Worm (Caenorhabditis elegans): Measurements from ENCODE around the gene grl-15.

grl-15 gene

DNA sequence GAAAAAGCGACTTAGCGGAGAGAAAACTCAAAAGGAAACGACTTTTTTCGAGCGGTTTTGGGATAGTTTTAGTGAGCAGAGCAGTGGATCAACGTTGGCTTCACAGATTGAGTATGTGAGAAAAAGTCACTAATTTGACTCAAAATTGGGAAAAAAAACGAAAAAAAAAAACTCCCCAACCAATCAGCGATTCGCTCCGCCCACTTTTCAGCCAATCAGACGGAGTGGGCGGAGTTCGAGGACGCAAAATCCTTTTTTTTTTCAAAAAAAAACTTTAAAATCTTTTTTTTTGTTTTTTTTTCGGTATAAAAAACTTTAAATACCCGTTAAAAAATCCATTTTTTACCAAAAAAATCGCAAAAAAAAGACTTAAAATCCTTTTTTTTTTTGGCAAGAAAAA lies 15.0 kb downstream of the grl-15 start:
- TF ChIP-seq nfya-1 (tag; optimal IDR thresholded peaks at IDR 0.05) (peak; percentile 56), pag-3 (tag; optimal IDR thresholded peaks at IDR 0.05; ENCODE audit: borderline replicate concordance) (no peak)

DNA sequence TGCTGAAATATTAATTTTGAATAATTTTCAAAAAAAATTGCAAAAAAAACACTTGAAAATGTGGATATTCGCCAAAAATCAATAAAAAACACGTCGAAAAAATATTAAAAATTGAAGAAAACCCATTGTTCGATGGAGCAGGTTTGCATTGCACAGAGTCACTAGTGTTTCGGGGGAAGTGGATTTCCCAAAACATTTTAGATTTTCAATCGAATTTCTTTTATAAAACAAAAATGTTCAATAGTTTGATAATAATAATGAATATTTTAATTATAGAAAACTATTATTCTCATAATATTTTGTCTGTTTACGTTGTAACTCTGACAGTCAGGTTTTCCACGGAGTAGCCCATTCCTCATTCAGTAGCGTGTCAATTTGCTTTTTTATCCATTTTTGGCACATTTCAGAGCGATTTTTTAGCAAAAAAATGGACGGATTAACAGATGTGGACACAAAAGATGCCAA lies 17.1 kb downstream of the grl-15 start, which contains the start of the genes gex-4 and gphr-1:
gex-4 (minus strand) TSS at position 2 of the 465 bp plus-strand sequence.
gphr-1 (plus strand) TSS at position 415 of the 465 bp plus-strand sequence.
- TF ChIP-seq ceh-48 (tag; optimal IDR thresholded peaks at IDR 0.05) (peak; percentile 78), ceh-30 (tag; optimal IDR thresholded peaks at IDR 0.05) (no peak), tbx-7 (tag; optimal IDR thresholded peaks at IDR 0.05) (no peak), C08G9.2 (tag; optimal IDR thresholded peaks at IDR 0.05) (peak; percentile 47), ceh-31 (tag; optimal IDR thresholded peaks at IDR 0.05) (peak; percentile 75), Y22D7AL.16 (tag; optimal IDR thresholded peaks at IDR 0.05) (no peak), sdc-2 (tag; optimal IDR thresholded peaks at IDR 0.05) (no peak), ceh-45 (GFP tag; IDR thresholded peaks at IDR 0.05) (no peak), ets-4 (tag; optimal IDR thresholded peaks at IDR 0.05) (peak; percentile 30), sox-2 (GFP tag; IDR thresholded peaks at IDR 0.05) (no peak), nfya-1 (tag; optimal IDR thresholded peaks at IDR 0.05) (peak; percentile 7), hlh-8 (tag; optimal IDR thresholded peaks at IDR 0.05) (peak; percentile 42), elt-4 (tag; optimal IDR thresholded peaks at IDR 0.05) (no peak), unc-3 (GFP tag; conservative IDR thresholded peaks at IDR 0.05) (no peak), unc-3 (tag; optimal IDR thresholded peaks at IDR 0.05) (no peak), ttx-3 (tag; optimal IDR thresholded peaks at IDR 0.05) (peak; percentile 1), fkh-6 (tag; optimal IDR thresholded peaks at IDR 0.05) (no peak), unc-86 (tag; optimal IDR thresholded peaks at IDR 0.05) (peak; percentile 36), ceh-34 (tag; optimal IDR thresholded peaks at IDR 0.05) (no peak), pha-2 (tag; optimal IDR thresholded peaks at IDR 0.05) (no peak), pha-4 (tag; optimal IDR thresholded peaks at IDR 0.05) (no peak), npax-4 (tag; optimal IDR thresholded peaks at IDR 0.05) (no peak), elt-2 (tag; optimal IDR thresholded peaks at IDR 0.05) (peak; percentile 45), ceh-2 (tag; optimal IDR thresholded peaks at IDR 0.05) (peak; percentile 7), K09A11.1 (tag; optimal IDR thresholded peaks at IDR 0.05; ENCODE audit: insufficient read depth) (no peak), odd-2 (tag; optimal IDR thresholded peaks at IDR 0.05) (no peak), ceh-22 (tag; optimal IDR thresholded peaks at IDR 0.05) (no peak), unc-42 (tag; optimal IDR thresholded peaks at IDR 0.05) (peak; percentile 24), rnt-1 (tag; optimal IDR thresholded peaks at IDR 0.05) (no peak), ceh-9 (tag; optimal IDR thresholded peaks at IDR 0.05) (no peak), mec-3 (tag; optimal IDR thresholded peaks at IDR 0.05; ENCODE audit: borderline replicate concordance) (no peak), tbx-2 (tag; optimal IDR thresholded peaks at IDR 0.05) (peak; percentile 65), K02D7.2 (tag; optimal IDR thresholded peaks at IDR 0.05) (no peak), ceh-14 (tag; optimal IDR thresholded peaks at IDR 0.05) (peak; percentile 20), zip-5 (tag; optimal IDR thresholded peaks at IDR 0.05) (peak; percentile 81)

DNA sequence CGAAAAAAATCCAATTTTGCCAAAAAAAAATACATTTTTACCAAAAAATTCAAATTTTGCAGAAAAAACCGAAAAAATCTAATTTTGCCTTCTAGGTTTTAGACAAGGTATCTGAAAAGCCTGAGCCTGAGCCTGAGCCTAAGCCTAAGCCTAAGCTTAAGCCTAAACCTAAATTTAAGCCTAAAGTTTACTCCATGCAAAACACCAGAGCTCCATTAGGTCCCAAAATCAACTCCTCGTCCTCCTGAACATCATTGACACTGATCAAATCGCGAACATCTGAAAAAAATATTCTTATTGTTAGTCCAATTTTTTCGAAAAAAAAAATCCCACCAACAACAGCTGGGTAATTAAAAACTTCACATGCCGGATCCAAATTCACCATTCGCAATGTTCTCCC lies 17.7 kb downstream of the grl-15 start:
- no peak for TF ChIP-seq ceh-14 (tag; optimal IDR thresholded peaks at IDR 0.05)
- TF ChIP-seq syd-9 (tag; optimal IDR thresholded peaks at IDR 0.05): no peak
- no peak for TF ChIP-seq tbx-7 (tag; optimal IDR thresholded peaks at IDR 0.05)
- TF ChIP-seq nfya-1 (tag; optimal IDR thresholded peaks at IDR 0.05): no peak
- no peak for TF ChIP-seq hlh-6 (tag; optimal IDR thresholded peaks at IDR 0.05)
- no peak for TF ChIP-seq hlh-8 (tag; optimal IDR thresholded peaks at IDR 0.05)
- no peak for TF ChIP-seq nhr-232 (tag; optimal IDR thresholded peaks at IDR 0.05)
- TF ChIP-seq C08G9.2 (tag; optimal IDR thresholded peaks at IDR 0.05): no peak
- no peak for TF ChIP-seq ceh-34 (tag; optimal IDR thresholded peaks at IDR 0.05)
- no peak for TF ChIP-seq unc-55 (GFP tag; optimal IDR thresholded peaks at IDR 0.05)
- TF ChIP-seq zip-5 (tag; optimal IDR thresholded peaks at IDR 0.05): no peak
- no peak for TF ChIP-seq odd-2 (tag; optimal IDR thresholded peaks at IDR 0.05)
- no peak for TF ChIP-seq lim-6 (tag; optimal IDR thresholded peaks at IDR 0.05)
- TF ChIP-seq K02D7.2 (tag; optimal IDR thresholded peaks at IDR 0.05): no peak
- no peak for TF ChIP-seq pax-1 (tag; optimal IDR thresholded peaks at IDR 0.05)
- TF ChIP-seq fkh-10 (GFP tag; optimal IDR thresholded peaks at IDR 0.05): no peak
- TF ChIP-seq ceh-19 (GFP tag; optimal IDR thresholded peaks at IDR 0.05): no peak
- TF ChIP-seq C38D4.7 (GFP tag; optimal IDR thresholded peaks at IDR 0.05): no peak

Data from whole organism, late embryonic.